Worm (Caenorhabditis elegans) whole organism, L2 larva: Measurements from ENCODE around the gene Y82E9BR.17.

Source experiments
- C34F6.9 ChIP-seq: fragments of 150-350 bp; optimal IDR thresholded peaks from 2 replicates; lab custom pipeline; 2014; ENCODE audit warnings: missing biosample characterization, missing genetic modification characterization
- R02D3.7 ChIP-seq: fragments of 150-350 bp; optimal IDR thresholded peaks from 2 replicates; lab custom pipeline; 2014; ENCODE audit warnings: missing biosample characterization, missing genetic modification characterization
- Y55F3AM.14 ChIP-seq: fragments of 200-800 bp; sonication (Bioruptor generic); optimal IDR thresholded peaks from 2 replicates; lab custom pipeline; 2018; ENCODE audit warnings: mild to moderate bottlenecking, missing genetic modification characterization, missing compliant biosample characterization
- ZK546.5 ChIP-seq: sonication (generic microtip); optimal IDR thresholded peaks from 2 replicates; lab custom pipeline; 2017; ENCODE audit warnings: missing biosample characterization, missing genetic modification characterization
- alr-1 ChIP-seq: fragments of 150-350 bp; optimal IDR thresholded peaks from 2 replicates; lab custom pipeline; 2014; ENCODE audit warnings: missing biosample characterization, missing genetic modification characterization
- aly-2 ChIP-seq: fragments of 150-350 bp; optimal IDR thresholded peaks from 2 replicates; lab custom pipeline; 2014; ENCODE audit warnings: missing biosample characterization, missing genetic modification characterization
- ama-1 ChIP-seq: fragments of 150-350 bp; optimal IDR thresholded peaks from 2 replicates; lab custom pipeline; 2018; ENCODE audit warnings: inconsistent platforms
- blmp-1 ChIP-seq: sonication (generic microtip); optimal IDR thresholded peaks from 2 replicates; lab custom pipeline; 2017; ENCODE audit warnings: missing genetic modification characterization, mild to moderate bottlenecking, missing compliant biosample characterization, antibody characterized with exemption, moderate library complexity; ENCODE audit not compliant: insufficient read depth
- ceh-16 ChIP-seq: fragments of 150-350 bp; optimal IDR thresholded peaks from 2 replicates; lab custom pipeline; 2014; ENCODE audit warnings: missing biosample characterization, missing genetic modification characterization
- ceh-82 ChIP-seq: fragments of 150-350 bp; optimal IDR thresholded peaks from 2 replicates; lab custom pipeline; 2014; ENCODE audit warnings: missing biosample characterization, missing genetic modification characterization
- crh-2 ChIP-seq: sonication (generic microtip); optimal IDR thresholded peaks from 2 replicates; lab custom pipeline; 2017; ENCODE audit warnings: missing biosample characterization, missing genetic modification characterization
- egl-27 ChIP-seq: sonication (generic microtip); optimal IDR thresholded peaks from 3 replicates; lab custom pipeline; 2017; ENCODE audit warnings: missing biosample characterization, missing genetic modification reagents, missing genetic modification characterization
- elt-3 ChIP-seq: sonication (generic microtip); optimal IDR thresholded peaks from 2 replicates; lab custom pipeline; 2017; ENCODE audit warnings: missing biosample characterization, missing genetic modification characterization
- fos-1 ChIP-seq: fragments of 150-350 bp; optimal IDR thresholded peaks from 2 replicates; lab custom pipeline; 2014; ENCODE audit warnings: missing biosample characterization, missing genetic modification characterization
- gmeb-1 ChIP-seq: fragments of 150-350 bp; optimal IDR thresholded peaks from 2 replicates; lab custom pipeline; 2014; ENCODE audit warnings: missing biosample characterization, missing genetic modification characterization
- lin-13 ChIP-seq: fragments of 150-350 bp; optimal IDR thresholded peaks from 2 replicates; lab custom pipeline; 2014; ENCODE audit warnings: missing biosample characterization, missing genetic modification reagents, missing genetic modification characterization
- lsy-2 ChIP-seq, 2 experiments: fragments of 150-350 bp in 1 of 2; sonication (generic microtip) in 1 of 2; optimal IDR thresholded peaks; 2 replicates each; lab custom pipeline; 2014 to 2017; ENCODE audit warnings: missing biosample characterization in 2 of 2, missing genetic modification characterization in 2 of 2
- mab-5 ChIP-seq: fragments of 150-350 bp; optimal IDR thresholded peaks from 2 replicates; lab custom pipeline; 2014; ENCODE audit warnings: missing biosample characterization, missing genetic modification characterization
- mbf-1 ChIP-seq: sonication (generic microtip); optimal IDR thresholded peaks from 2 replicates; lab custom pipeline; 2017; ENCODE audit warnings: missing biosample characterization, missing genetic modification characterization
- mdl-1 ChIP-seq, 2 experiments: fragments of 150-350 bp in 1 of 2; sonication (generic microtip) in 1 of 2; optimal IDR thresholded peaks; 2 replicates each; lab custom pipeline; 2017; ENCODE audit warnings: missing biosample characterization in 2 of 2, missing genetic modification characterization in 2 of 2
- nhr-10 ChIP-seq: sonication (generic microtip); optimal IDR thresholded peaks from 2 replicates; lab custom pipeline; 2017; ENCODE audit warnings: missing biosample characterization, missing genetic modification characterization
- nhr-12 ChIP-seq: fragments of 150-350 bp; optimal IDR thresholded peaks from 2 replicates; lab custom pipeline; 2014; ENCODE audit warnings: missing biosample characterization, missing genetic modification characterization
- nhr-129 ChIP-seq: fragments of 150-350 bp; optimal IDR thresholded peaks from 2 replicates; lab custom pipeline; 2014; ENCODE audit warnings: missing biosample characterization, missing genetic modification characterization
- nhr-23 ChIP-seq: fragments of 150-350 bp; optimal IDR thresholded peaks from 2 replicates; lab custom pipeline; 2014; ENCODE audit warnings: missing biosample characterization, missing genetic modification reagents, missing genetic modification characterization
- nhr-237 ChIP-seq: fragments of 150-350 bp; optimal IDR thresholded peaks from 2 replicates; lab custom pipeline; 2014; ENCODE audit warnings: missing biosample characterization, missing genetic modification characterization
- nhr-25 ChIP-seq: fragments of 150-350 bp; sonication (generic microtip); optimal IDR thresholded peaks from 3 replicates; lab custom pipeline; 2014; ENCODE audit warnings: missing biosample characterization, missing genetic modification characterization
- nhr-77 ChIP-seq: fragments of 150-350 bp; optimal IDR thresholded peaks from 2 replicates; lab custom pipeline; 2014; ENCODE audit warnings: missing biosample characterization, missing genetic modification characterization
- peb-1 ChIP-seq: fragments of 150-350 bp; optimal IDR thresholded peaks from 2 replicates; lab custom pipeline; 2014; ENCODE audit warnings: missing biosample characterization, missing genetic modification characterization
- sem-4 ChIP-seq: fragments of 150-350 bp; optimal IDR thresholded peaks from 2 replicates; lab custom pipeline; 2014; ENCODE audit warnings: missing biosample characterization, missing genetic modification reagents, missing genetic modification characterization
- skn-1 ChIP-seq: sonication (generic microtip); optimal IDR thresholded peaks from 2 replicates; lab custom pipeline; 2017; ENCODE audit warnings: missing biosample characterization, missing genetic modification characterization
- sma-3 ChIP-seq: sonication (generic microtip); optimal IDR thresholded peaks from 2 replicates; lab custom pipeline; 2016; ENCODE audit warnings: missing genetic modification reagents, missing genetic modification characterization, missing compliant biosample characterization
- sma-9 ChIP-seq, 2 experiments: fragments of 150-350 bp in 1 of 2; sonication (generic microtip) in 1 of 2; optimal IDR thresholded peaks; 2 replicates each; lab custom pipeline; 2014 to 2016; ENCODE audit warnings: missing genetic modification characterization in 2 of 2, mild to moderate bottlenecking in 1 of 2, missing biosample characterization in 1 of 2, missing compliant biosample characterization in 1 of 2, missing genetic modification reagents in 1 of 2, moderate library complexity in 1 of 2
- snpc-4 ChIP-seq: fragments of 150-350 bp; optimal IDR thresholded peaks from 2 replicates; lab custom pipeline; 2014; ENCODE audit warnings: missing biosample characterization, missing genetic modification characterization
- unc-55 ChIP-seq: fragments of 150-350 bp; sonication (generic microtip); optimal IDR thresholded peaks from 3 replicates; lab custom pipeline; 2014; ENCODE audit warnings: missing biosample characterization, missing genetic modification reagents, missing genetic modification characterization
- unc-62 ChIP-seq: fragments of 150-350 bp; optimal IDR thresholded peaks from 2 replicates; lab custom pipeline; 2014; ENCODE audit warnings: missing biosample characterization, missing genetic modification reagents, missing genetic modification characterization
- zag-1 ChIP-seq: fragments of 150-350 bp; optimal IDR thresholded peaks from 2 replicates; lab custom pipeline; 2014; ENCODE audit warnings: missing biosample characterization, missing genetic modification characterization
- ztf-11 ChIP-seq: sonication (generic microtip); optimal IDR thresholded peaks from 2 replicates; lab custom pipeline; 2017; ENCODE audit warnings: missing biosample characterization, missing genetic modification characterization

Y82E9BR.17 gene

DNA sequence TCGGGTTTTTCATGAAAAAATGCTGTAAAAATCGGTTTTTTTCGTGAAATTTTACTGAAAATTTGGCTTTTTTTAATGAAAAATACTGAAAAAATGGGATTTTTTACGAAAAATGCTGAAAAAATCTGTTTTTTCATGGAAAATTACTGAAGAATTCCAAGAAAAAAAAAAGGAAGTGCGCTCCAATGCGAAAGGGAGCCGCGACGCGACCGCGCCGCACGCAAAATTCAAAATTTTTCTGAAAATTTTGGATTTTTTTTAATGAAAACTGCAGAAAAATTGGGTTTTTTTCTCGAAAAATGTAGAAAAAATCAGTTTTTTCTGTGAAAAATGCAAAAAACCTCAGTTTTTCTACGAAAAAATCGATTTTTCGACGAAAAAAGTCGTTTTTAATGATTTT is 39.0 kb downstream of the Y82E9BR.17 start:
- TF ChIP-seq crh-2 = no peak
- no peak for TF ChIP-seq skn-1 (tag; lab: Kevin White, UChicago)
- no peak for TF ChIP-seq unc-55 (GFP tag; lab: Kevin White, UChicago)
- TF ChIP-seq blmp-1 (tag; lab: Kevin White, UChicago) = no peak
- no peak for TF ChIP-seq alr-1 (tag; lab: Kevin White, UChicago)
- TF ChIP-seq ceh-82 (tag; lab: Kevin White, UChicago) = no peak
- TF ChIP-seq gmeb-1 (tag; lab: Kevin White, UChicago) = no peak
- no peak for TF ChIP-seq aly-2 (tag; lab: Kevin White, UChicago)
- no peak for TF ChIP-seq nhr-77 (tag; lab: Kevin White, UChicago)
- TF ChIP-seq sma-3 = no peak
- no peak for TF ChIP-seq mab-5

DNA sequence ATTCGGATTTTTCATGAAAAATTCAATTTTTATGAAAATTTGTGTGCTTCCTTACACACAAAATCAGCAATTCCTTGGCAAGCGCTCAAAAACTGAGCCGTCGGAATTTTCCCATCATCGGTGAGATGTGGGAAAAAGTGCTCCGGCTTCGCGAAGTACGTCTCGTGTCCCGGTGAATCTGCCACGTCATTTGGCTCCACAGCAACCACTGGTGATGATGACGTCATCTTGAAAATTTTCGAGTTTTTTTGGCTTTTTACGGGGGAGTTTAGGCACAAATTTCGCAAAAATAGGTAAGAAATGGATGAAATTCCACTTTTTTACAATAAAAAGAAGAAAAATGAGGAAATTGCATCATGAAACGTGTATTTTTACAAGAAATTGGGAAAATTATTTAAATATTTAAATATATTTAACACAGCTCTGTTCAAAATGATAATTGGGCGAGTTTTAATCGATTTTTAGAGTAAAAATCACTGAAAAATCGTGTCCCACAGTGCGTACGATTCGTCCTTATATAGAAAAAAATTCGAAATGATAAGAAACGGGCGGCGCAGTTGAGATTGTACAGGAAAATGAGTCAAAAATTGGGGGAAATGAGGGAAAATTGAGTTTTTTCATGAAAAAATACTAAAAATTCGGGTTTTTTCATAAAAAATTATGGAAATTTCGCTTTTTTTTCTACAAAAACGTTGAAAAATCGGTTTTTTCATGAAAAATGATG is 41.5 kb downstream of the Y82E9BR.17 start, which contains the start of gene Y82E9BR.14:
Y82E9BR.14 (minus strand) TSS at position 227 of the 724 bp plus-strand sequence.
- TF ChIP-seq fos-1 (peak; percentile 66), nhr-129 (tag; lab: Kevin White, UChicago) (no peak)
- TF ChIP-seq, all 48 proteins: peak for 1

DNA sequence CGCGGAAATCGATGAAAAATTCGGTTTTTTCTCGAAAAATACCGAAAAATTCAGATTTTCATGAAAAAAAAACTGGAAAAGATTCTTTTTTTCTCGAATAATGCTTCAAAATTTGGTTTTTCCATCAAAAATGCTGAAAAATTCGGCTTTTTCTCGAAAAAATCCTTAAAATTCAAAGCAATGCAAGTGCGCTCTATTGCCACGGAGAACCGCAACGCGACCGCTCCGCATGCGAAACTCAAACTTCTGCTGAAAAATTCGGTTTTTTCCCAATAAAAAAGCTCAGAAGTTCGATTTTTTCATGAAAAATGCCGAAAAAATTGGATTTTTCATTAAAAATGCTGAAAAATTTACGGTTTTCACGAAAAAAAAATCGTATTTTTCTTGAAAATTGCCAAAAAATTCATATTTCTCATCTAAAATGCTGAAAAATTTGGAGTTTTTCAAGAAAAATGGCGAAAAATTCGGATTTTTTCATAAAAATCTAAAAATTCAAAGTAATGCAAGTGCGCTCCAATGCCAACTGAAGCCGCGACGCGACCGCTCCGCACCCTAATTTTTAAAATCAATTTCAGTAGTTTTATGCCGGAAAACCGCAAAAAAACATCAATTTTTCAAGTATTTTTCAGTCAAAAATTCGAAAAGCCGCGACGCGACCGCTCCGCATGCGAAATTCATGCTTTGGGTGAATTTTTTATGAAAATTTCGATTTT is 42.3 kb downstream of the Y82E9BR.17 start:
- TF ChIP-seq ceh-16 (tag; lab: Kevin White, UChicago) = no peak
- TF ChIP-seq nhr-23 (tag; lab: Kevin White, UChicago) = no peak
- no peak for TF ChIP-seq nhr-25 (tag; lab: Kevin White, UChicago)
- TF ChIP-seq ztf-11 (tag; lab: Kevin White, UChicago) = no peak
- TF ChIP-seq aly-2 (tag; lab: Kevin White, UChicago) = no peak
- no peak for TF ChIP-seq R02D3.7 (tag; lab: Kevin White, UChicago)
- no peak for TF ChIP-seq nhr-12 (tag; lab: Kevin White, UChicago)
- no peak for TF ChIP-seq C34F6.9 (tag; lab: Kevin White, UChicago)
- TF ChIP-seq lin-13 (GFP tag; lab: Kevin White, UChicago) = no peak
- no peak for TF ChIP-seq mdl-1 (tag; optimal IDR thresholded peaks at IDR 0.05; lab: Kevin White, UChicago)
- no peak for TF ChIP-seq ceh-82 (tag; lab: Kevin White, UChicago)
- no peak for TF ChIP-seq sem-4 (tag; lab: Kevin White, UChicago)
- no peak for TF ChIP-seq zag-1
- TF ChIP-seq sma-9 (GFP tag; optimal IDR thresholded peaks at IDR 0.05; lab: Kevin White, UChicago) = no peak
- no peak for TF ChIP-seq sma-9 (tag; optimal IDR thresholded peaks at IDR 0.05; lab: Kevin White, UChicago)
- no peak for TF ChIP-seq elt-3
- no peak for TF ChIP-seq nhr-10 (tag; lab: Kevin White, UChicago)
- TF ChIP-seq snpc-4 (tag; lab: Kevin White, UChicago) = no peak
- no peak for TF ChIP-seq sma-3
- TF ChIP-seq mbf-1 (tag; lab: Kevin White, UChicago) = no peak
- no peak for TF ChIP-seq blmp-1 (tag; lab: Kevin White, UChicago)

DNA sequence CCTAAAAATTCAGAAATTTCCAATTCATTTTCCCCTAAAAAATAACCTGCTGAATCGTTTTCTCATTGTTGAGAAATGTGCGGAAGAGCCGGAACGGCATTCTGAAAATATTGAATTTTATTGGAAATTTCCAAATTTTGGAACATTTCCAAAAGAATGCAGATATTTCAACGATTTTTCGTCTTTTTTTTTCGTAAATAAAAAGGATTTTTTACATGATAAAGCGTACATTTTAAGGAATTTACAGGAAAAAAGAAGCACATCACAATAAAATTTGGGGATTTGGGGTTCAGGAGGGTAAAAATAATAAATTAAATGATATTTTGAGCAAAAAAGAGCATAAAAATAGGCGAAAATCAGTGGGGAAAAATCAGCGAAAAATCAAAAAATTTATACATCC is 46.4 kb downstream of the Y82E9BR.17 start, which contains the start of gene Y82E9BR.22:
Y82E9BR.22 (minus strand) TSS at position 101 of the 400 bp plus-strand sequence.
- no peak for TF ChIP-seq ama-1 (lab: Kevin White, UChicago)

DNA sequence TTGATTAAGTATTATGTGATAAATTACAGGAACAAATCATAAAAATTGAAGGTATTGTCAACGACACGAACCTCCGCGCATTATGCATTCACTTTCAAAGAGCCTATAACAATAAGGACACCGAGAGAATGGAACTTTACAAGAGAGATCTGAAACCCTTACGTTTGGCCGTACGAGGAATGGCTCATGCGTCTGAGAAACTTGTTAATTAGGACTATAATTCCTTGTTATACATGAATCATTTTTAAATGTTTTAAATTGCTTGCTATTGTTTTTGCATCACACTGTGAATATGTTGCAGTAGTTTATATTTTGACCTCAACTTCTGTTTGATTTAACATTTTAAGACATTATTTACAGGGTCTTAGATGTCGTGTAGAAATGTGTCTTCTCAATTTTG is 52.5 kb downstream of the Y82E9BR.17 start, which contains the start of gene pals-18:
pals-18 (plus strand) TSS at position 301 of the 400 bp plus-strand sequence.
- TF ChIP-seq fos-1 (no peak), nhr-23 (tag; lab: Kevin White, UChicago) (no peak), C34F6.9 (tag; lab: Kevin White, UChicago) (no peak), peb-1 (tag; lab: Kevin White, UChicago) (no peak), unc-62 (GFP tag; lab: Kevin White, UChicago) (no peak), Y55F3AM.14 (GFP tag; lab: Kevin White, UChicago) (no peak), egl-27 (tag; lab: Kevin White, UChicago) (no peak), nhr-237 (no peak), sma-3 (no peak), lsy-2 (tag; optimal IDR thresholded peaks at IDR 0.05; lab: Kevin White, UChicago) (no peak), ZK546.5 (tag; lab: Kevin White, UChicago) (no peak), nhr-77 (tag; lab: Kevin White, UChicago) (no peak)
